Worm (Caenorhabditis elegans) whole organism, dauer: Measurements from ENCODE around the gene mtcu-2.
"Not testable (repeated sequence)": the region's sequence is repeated elsewhere in the genome, so short reads cannot be mapped to it uniquely, and the experiment has no call there.

Source experiments
- unc-62 ChIP-seq: sonication (generic microtip); optimal IDR thresholded peaks from 2 replicates; lab custom pipeline; 2017; ENCODE audit warnings: missing biosample characterization, missing genetic modification reagents, missing genetic modification characterization

mtcu-2 gene

DNA sequence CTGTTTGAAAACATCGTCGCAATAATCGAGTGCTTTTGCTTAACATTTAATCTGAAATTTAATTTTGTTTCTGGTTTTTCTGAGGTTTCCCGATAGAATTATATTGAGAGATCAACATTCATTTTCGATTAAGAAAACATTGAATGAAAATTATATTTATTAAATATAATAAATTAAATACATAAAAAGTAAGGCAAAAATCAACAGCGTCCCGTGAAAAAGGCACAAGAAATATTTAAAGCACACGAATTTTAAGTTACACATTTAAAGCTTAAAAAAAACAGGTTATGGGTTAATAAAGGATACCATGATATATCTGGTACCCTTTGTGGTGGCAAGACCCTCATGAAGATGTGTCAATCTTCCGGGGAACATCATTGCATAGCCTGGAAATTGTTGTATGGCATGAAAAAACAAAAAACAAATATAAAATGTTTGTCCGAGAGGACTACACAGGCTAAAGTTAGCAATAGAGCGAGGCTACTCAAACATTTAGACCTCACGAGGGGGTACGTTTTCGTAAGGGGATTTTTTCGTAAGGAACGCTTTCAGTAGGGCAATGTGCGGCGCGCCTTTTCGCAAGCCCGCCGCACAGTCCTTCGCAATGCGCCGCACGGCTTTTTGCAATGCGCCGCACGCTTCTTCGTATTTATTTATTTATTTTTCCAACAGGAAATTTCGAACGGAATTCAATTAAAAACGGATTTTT is at the start of gene mtcu-2:
Gene mtcu-2, minus strand, starts transcription at position 51 of the 709 bp plus-strand sequence.
- TF ChIP-seq unc-62: not testable (repeated sequence)

DNA sequence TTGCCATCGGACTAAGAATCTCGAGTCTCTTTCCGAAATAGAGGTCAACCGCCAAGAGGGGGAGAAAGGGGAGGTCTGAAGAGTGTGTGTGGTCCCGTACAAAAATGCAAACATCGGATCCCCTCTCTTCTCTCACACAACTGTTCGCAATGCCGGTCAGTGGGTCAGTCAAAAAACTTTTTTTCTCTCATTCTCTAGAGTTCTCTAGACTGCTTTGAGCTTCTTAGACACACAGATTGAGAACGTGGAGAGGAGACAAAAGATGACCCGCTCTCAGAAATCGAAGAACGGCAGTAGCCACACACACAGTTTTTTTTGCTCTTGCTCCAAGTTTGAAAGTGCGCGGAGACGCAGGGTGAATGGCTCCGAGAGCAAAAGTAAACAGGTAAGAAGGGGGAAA is 42.8 kb upstream of the mtcu-2 start:
- TF ChIP-seq unc-62: no peak

DNA sequence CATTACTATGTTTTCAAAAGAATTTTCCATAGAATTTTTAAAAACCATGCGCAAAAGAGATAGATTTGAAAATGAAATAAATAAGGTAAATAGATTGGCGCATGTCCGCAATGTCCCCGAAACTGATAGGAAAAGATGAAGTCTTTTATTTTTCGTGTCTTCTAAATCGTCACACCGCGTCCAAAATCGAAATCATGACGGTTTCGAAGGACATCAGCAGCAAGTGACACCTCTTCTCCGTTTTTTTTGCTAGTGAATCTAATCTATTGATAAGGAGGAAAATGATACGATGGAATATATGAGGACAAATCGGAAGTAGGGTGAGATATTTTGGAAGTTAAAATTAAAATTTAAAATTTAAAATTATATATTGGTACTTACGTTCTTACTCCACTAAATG is 41.0 kb upstream of the mtcu-2 start:
- no peak for TF ChIP-seq unc-62

DNA sequence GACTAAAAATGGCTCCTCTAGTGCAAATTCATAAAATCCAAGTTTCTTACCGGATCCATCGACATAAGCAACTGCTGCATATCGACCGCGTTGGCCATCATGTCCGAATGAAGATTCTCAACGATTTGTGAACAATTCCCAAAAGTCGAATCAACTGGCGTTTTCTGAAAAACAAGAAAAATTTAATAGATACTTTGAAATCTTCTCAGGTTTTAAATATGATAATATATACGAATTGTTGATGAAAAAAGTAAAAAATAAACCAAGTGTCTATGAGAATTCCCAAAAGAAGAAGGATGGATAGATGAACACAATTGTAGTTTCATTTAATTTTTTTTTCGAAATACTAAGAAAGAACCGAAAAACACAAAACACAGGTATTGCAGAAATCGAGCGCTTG is 34.8 kb upstream of the mtcu-2 start, which contains the start of gene die-1:
Gene die-1, minus strand, starts transcription at position 101 of the 400 bp plus-strand sequence.
- TF ChIP-seq unc-62: no peak

DNA sequence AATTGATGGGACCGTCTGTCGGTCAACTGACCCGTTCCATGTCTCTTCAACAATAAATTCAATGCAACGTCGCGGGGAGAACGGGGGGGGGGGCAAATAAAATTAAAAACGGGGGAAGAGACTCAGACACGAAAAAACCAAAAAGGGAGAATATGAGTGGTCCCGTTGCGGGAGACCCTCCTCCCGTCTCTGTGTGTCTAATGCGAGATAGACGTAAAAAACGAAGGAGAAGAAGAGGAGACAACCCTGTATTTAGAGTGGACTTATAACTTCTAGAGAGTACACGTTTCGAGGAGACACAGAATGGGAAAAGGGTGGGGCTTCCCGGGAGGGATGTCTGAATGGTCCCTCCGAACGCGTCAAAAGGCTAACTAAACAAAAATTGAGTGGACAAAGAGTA is 32.5 kb upstream of the mtcu-2 start:
- no peak for TF ChIP-seq unc-62

DNA sequence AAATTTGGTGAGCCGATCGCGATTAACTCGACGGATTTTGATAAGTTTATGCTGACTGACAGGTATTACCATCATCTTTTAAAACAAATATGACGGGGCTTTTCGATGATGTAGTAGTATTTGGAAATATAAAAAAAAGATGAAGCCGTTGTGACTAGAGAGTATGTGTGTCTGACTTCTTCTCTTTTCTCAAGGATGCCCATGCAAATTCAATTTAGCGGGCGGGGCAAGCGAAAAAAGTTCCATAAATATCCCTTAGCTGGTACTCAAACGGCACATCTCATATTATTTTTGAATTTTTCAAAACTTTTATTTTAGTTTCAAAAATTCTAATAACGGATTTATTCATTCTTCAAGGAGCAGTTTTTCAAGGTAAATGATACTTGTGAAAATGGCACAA is 27.5 kb upstream of the mtcu-2 start, which contains the start of gene stg-1:
Gene stg-1, minus strand, starts transcription at position 153 of the 400 bp plus-strand sequence.
- no peak for TF ChIP-seq unc-62

DNA sequence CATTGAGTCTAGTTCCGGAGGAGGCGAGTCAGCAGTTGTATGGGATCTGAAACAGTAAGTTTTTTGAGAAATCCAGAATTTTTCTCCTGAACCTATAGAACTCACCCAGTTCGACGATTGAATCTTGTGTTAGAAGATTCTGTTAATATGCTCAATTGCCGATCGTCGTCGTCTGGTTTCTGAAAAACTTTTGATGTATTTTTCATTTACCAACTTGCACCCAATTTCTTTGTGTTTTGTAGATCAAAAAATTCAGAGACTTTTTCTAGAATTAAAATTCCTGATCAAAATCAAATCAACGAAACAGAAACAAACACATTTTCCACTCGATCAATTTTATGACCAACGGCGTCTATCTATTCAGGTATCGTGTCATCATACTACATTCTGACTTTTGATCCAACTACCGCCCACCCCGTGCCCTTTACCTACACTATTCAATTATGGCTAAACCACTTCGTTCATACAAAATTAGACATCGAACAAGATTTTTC is 23.6 kb upstream of the mtcu-2 start, which contains the start of gene C18D1.2:
Gene C18D1.2, plus strand, starts transcription at position 444 of the 494 bp plus-strand sequence.
- TF ChIP-seq unc-62: no peak

DNA sequence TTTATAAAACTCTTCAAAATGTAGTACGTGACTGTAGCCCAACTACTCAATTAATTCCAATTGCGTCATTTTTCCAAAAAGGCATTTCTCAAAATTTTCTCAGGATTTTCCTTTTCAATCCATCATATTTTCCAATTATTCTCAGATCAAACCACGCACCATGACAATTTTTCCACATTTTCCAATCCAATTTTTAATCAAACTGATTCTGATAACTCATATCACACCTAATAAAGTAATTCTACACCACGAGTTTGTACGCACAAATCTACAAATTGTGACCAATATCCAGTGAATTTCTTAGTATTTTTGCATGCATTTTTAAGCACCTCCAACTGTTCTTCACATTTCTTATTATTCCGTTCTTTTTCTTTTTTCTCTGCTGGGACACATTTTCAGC is 18.5 kb upstream of the mtcu-2 start:
- no peak for TF ChIP-seq unc-62

DNA sequence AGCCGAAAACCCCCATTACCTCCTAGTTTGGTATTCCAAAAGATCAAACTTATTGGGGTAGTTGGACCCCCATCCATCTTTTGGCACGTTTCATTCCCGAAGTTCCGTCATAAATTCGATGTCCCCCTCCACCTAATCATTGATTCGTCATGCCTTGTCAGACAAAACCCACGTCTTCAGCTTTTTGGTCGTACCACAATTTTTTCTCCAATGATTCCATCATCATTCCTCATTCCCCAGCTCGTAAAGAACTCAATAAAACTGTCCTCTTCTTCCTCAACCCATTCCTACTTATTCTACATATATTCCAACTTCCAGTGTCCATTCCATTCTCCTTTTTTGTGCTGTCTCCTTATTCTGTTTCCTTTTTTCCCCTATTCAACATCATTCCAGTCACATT is 15.6 kb upstream of the mtcu-2 start, which contains the start of gene flp-4:
Gene flp-4, plus strand, starts transcription at position 301 of the 400 bp plus-strand sequence.
- TF ChIP-seq unc-62: no peak

DNA sequence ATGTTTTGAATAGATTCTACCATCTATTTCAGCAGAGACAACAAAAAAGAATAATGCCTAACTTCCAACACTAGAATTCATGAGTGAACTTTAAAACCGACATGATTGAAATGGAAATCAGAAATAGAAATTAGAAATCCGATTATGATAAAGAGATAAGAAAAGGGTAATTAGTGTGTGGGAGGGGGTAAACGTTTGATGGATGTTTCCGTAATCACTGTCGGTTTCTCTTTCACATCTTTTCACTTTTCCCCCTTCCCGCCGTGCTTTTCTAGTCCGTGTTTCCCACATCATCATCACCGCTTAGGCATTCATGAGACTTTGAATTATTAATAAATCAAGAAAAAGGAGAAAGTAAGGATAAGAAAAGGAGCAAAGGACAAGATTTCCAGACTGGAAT is 12.7 kb upstream of the mtcu-2 start:
- TF ChIP-seq unc-62: no peak

DNA sequence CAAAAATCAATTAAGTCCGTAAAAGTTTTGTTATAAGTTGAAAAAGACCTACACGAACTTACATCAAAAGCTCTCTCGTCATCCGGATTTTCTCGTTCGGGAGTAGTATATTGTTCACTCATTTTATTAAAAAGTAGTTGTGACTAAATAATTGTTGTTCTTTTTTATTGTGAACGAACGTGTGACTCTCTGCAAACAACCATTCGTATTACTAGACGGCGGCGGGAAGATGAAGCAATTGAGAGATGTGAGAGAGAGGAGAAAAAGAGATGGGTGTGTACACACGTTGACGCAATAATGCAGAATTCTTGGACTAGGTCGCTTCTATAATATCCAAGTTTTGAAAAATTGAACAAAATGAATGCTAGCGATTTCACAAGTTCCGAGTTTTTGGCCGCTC is 11.9 kb upstream of the mtcu-2 start, which contains the start of the genes F52H3.11 and bath-38:
Gene F52H3.11, minus strand, starts transcription at position 203 of the 400 bp plus-strand sequence.
Gene bath-38, minus strand, starts transcription at position 310 of the 400 bp plus-strand sequence.
- no peak for TF ChIP-seq unc-62

DNA sequence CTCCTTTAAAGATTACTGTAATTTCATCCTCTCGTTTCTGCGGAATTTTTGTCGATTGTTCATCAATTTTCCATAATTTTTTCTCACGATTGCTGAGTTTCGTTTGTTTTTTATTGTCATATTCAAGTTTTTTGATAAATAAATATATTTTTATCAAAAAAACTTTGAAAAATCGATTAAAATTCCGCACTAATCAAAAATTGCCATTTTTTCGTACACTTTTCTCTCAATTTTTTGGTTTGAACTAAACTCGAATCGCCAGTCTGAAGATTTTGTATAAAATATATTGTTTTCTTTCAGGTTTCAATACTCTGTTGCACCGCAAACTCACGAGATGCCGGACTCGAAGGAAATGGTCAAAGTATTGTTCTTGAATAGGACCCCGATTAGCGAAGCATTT is 7.8 kb upstream of the mtcu-2 start, which contains the start of gene ogr-2:
Gene ogr-2, plus strand, starts transcription at position 301 of the 400 bp plus-strand sequence.
- no peak for TF ChIP-seq unc-62

DNA sequence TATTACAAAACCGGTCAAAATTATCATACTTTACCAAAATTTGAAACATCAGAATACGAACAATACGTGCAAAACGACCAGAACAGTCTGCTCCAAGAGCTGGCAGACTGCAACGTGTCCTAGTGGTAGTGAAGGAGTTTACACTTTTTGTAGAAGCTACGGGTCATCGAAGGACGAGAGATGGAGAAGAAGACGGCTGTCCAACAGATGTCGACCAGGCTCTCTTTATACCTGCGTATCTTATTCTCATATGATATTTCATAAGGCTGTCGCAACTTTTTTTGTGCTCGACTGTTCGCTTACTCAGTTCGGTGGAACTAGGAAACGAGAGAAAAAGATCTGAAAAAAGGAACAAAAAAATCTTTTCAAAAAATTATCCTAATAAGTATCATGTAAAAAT is 6.8 kb upstream of the mtcu-2 start, which contains the start of gene let-268:
Gene let-268, minus strand, starts transcription at position 182 of the 400 bp plus-strand sequence.
- TF ChIP-seq unc-62: no peak

DNA sequence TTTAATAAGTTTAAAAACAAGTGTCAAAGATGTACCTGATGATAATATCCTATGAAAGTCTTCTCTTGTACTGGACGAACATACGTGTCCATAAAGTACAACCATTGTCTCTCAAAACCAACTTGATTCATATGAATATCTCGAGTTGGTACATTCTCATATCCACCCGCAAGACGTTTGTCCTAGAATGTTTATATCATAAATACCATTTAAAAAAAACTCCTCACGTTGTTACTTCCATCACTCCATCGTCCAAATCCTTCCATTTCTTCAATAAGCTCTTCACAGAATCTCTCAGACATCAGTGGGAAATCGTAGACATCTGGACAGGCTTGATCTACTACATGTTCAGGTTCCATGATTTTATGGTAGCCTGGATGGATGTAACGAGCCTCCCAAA is 2.4 kb upstream of the mtcu-2 start:
- TF ChIP-seq unc-62: no peak

DNA sequence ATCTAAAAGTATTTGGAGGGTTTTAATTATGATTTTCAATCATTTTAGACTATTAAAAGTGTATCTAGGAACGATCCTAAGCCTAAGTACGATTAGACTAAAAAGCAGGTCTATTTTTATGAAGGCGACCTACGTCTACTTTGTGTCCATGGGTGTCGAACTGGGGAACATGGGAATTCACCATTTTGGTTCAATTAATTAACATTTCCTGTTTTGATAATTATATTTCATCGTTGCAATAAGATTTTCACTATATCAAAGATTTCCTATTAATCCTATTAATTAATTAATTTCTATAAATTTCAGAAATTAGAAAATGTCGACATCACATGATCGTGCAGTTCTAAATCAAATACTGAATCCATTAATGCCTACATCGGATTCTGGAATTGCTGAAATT is 3.1 kb downstream of the mtcu-2 start, which contains the start of gene ttc-36:
Gene ttc-36, plus strand, starts transcription at position 301 of the 400 bp plus-strand sequence.
- TF ChIP-seq unc-62: no peak

DNA sequence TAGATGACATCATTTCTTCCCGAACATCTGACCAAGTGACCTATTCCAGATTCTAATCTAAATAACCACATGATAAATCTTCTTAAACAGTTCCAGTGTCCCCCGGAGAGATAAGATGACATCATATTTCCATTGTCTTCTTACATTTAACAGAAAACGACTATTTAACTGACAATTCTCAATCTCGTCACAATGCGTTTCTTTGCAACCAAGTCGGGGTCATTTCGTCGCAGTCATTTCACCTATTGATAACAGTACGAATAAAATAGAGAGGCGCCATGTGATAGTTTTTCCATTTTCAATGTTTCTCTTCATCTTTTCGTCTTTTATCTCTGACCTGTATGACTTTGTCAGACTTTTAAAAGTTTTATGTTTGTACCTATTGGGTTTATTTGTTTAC is 4.0 kb downstream of the mtcu-2 start:
- TF ChIP-seq unc-62: no peak

DNA sequence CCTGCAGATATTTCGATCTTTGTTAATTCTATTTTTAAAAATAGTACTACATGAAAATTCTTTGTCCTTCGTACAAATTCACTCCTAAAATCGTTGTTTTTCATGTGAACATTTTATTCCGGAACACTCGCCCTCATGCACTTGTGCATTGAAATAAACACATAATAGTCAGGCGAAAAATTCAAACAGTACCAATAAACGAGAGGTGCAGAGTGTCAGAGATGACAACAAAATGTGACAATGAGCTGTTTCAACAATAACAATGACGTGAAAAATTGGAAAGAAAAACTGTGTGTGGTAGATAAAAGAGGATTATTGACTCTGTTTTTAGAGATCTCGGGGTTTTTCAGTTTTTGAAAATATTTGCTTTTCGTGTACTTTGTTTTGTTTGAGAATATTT is 4.8 kb downstream of the mtcu-2 start, which contains the start of gene F52H3.6:
Gene F52H3.6, minus strand, starts transcription at position 228 of the 400 bp plus-strand sequence.
- no peak for TF ChIP-seq unc-62

DNA sequence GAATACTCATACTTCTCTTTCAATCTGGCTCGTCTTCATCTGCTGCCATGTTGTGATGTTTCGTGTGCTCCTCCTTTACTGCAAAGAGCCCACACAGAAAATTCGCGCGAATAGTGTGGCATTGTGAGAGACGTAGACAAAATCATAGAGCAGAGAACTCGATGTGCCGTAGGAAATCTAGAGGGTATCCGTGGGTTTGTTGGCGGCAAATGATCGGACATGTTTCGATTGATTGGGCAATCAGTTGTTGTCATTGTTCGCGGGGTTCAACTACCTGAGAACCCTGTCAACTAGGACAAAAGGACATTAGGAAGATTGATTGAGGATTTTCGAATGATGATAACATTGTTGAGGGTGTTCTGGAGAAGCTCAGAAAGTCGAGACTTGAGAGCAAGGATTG is 8.0 kb downstream of the mtcu-2 start:
- no peak for TF ChIP-seq unc-62
